Worm (Caenorhabditis elegans) whole organism, L3 larva: ENCODE results near the gene srj-57.

Experiments
- R02D3.7 ChIP-seq: fragments of 150-350 bp; optimal IDR thresholded peaks from 2 replicates; lab custom pipeline; 2014; ENCODE audit warnings: missing biosample characterization, missing genetic modification characterization
- ZK546.5 ChIP-seq: sonication (generic microtip); optimal IDR thresholded peaks from 2 replicates; lab custom pipeline; 2017; ENCODE audit warnings: missing biosample characterization, missing genetic modification characterization
- ama-1 ChIP-seq: fragments of 150-350 bp; optimal IDR thresholded peaks from 2 replicates; lab custom pipeline; 2018
- ceh-28 ChIP-seq: fragments of 150-350 bp; optimal IDR thresholded peaks from 2 replicates; lab custom pipeline; 2014; ENCODE audit warnings: missing biosample characterization, missing genetic modification reagents, missing genetic modification characterization
- ceh-82 ChIP-seq: fragments of 150-350 bp; optimal IDR thresholded peaks from 2 replicates; lab custom pipeline; 2014; ENCODE audit warnings: missing biosample characterization, missing genetic modification characterization
- daf-12 ChIP-seq: fragments of 150-350 bp; optimal IDR thresholded peaks from 2 replicates; lab custom pipeline; 2014; ENCODE audit warnings: missing biosample characterization, missing genetic modification reagents, missing genetic modification characterization
- egl-27 ChIP-seq: sonication (generic microtip); optimal IDR thresholded peaks from 4 replicates; lab custom pipeline; 2017; ENCODE audit warnings: missing biosample characterization, missing genetic modification reagents, missing genetic modification characterization
- egl-5 ChIP-seq: fragments of 150-350 bp; optimal IDR thresholded peaks from 2 replicates; lab custom pipeline; 2017; ENCODE audit warnings: missing biosample characterization, missing genetic modification reagents, missing genetic modification characterization, inconsistent platforms
- elt-1 ChIP-seq: fragments of 150-350 bp; optimal IDR thresholded peaks from 2 replicates; lab custom pipeline; 2014; ENCODE audit warnings: missing biosample characterization, missing genetic modification characterization
- elt-2 ChIP-seq: sonication (generic microtip); optimal IDR thresholded peaks from 2 replicates; lab custom pipeline; 2016; ENCODE audit warnings: missing genetic modification reagents, mild to moderate bottlenecking, missing genetic modification characterization, missing compliant biosample characterization
- elt-3 ChIP-seq, 3 experiments: fragments of 150-350 bp in 1 of 3; sonication (generic microtip) in 2 of 3; optimal IDR thresholded peaks; 2 replicates in 2 of 3; 4 replicates in 1 of 3; lab custom pipeline; 2014 to 2017; ENCODE audit warnings: missing biosample characterization in 3 of 3, missing genetic modification characterization in 3 of 3
- fkh-10 ChIP-seq: sonication (generic microtip); optimal IDR thresholded peaks from 2 replicates; lab custom pipeline; 2017; ENCODE audit warnings: missing biosample characterization, missing genetic modification reagents, missing genetic modification characterization
- fos-1 ChIP-seq: fragments of 150-350 bp; optimal IDR thresholded peaks from 2 replicates; lab custom pipeline; 2014; ENCODE audit warnings: missing biosample characterization, missing genetic modification characterization
- hmg-11 ChIP-seq: sonication (generic microtip); optimal IDR thresholded peaks from 2 replicates; lab custom pipeline; 2016; ENCODE audit warnings: missing genetic modification characterization, missing compliant biosample characterization
- jun-1 ChIP-seq: fragments of 150-350 bp; optimal IDR thresholded peaks from 2 replicates; lab custom pipeline; 2014; ENCODE audit warnings: missing biosample characterization, missing genetic modification reagents, missing genetic modification characterization
- lin-39 ChIP-seq: fragments of 150-350 bp; optimal IDR thresholded peaks from 2 replicates; lab custom pipeline; 2018; ENCODE audit warnings: missing biosample characterization, missing genetic modification reagents, missing genetic modification characterization
- mml-1 ChIP-seq: fragments of 150-350 bp; sonication (generic microtip); optimal IDR thresholded peaks from 3 replicates; lab custom pipeline; 2014; ENCODE audit warnings: missing biosample characterization, missing genetic modification characterization
- nhr-23 ChIP-seq: fragments of 150-350 bp; optimal IDR thresholded peaks from 2 replicates; lab custom pipeline; 2014; ENCODE audit warnings: missing biosample characterization, missing genetic modification reagents, missing genetic modification characterization
- nhr-76 ChIP-seq: fragments of 150-350 bp; sonication (generic microtip); optimal IDR thresholded peaks from 5 replicates; lab custom pipeline; 2014; ENCODE audit warnings: missing biosample characterization, missing genetic modification characterization
- pqm-1 ChIP-seq: fragments of 150-350 bp; optimal IDR thresholded peaks from 2 replicates; lab custom pipeline; 2017; ENCODE audit warnings: missing biosample characterization, missing genetic modification characterization, inconsistent platforms
- sea-2 ChIP-seq: fragments of 150-350 bp; sonication (generic microtip); optimal IDR thresholded peaks from 4 replicates; lab custom pipeline; 2014; ENCODE audit warnings: missing biosample characterization, missing genetic modification reagents, missing genetic modification characterization
- snpc-4 ChIP-seq: fragments of 150-350 bp; optimal IDR thresholded peaks from 2 replicates; lab custom pipeline; 2014; ENCODE audit warnings: missing biosample characterization, missing genetic modification characterization
- unc-39 ChIP-seq: sonication (generic microtip); optimal IDR thresholded peaks from 4 replicates; lab custom pipeline; 2017; ENCODE audit warnings: missing biosample characterization, missing genetic modification characterization
- unc-62 ChIP-seq: fragments of 150-350 bp; sonication (generic microtip); optimal IDR thresholded peaks from 4 replicates; lab custom pipeline; 2014; ENCODE audit warnings: missing biosample characterization, missing genetic modification reagents, missing genetic modification characterization
- ztf-4 ChIP-seq: fragments of 150-350 bp; optimal IDR thresholded peaks from 2 replicates; lab custom pipeline; 2014; ENCODE audit warnings: missing biosample characterization, missing genetic modification characterization

The srj-57 gene

DNA sequence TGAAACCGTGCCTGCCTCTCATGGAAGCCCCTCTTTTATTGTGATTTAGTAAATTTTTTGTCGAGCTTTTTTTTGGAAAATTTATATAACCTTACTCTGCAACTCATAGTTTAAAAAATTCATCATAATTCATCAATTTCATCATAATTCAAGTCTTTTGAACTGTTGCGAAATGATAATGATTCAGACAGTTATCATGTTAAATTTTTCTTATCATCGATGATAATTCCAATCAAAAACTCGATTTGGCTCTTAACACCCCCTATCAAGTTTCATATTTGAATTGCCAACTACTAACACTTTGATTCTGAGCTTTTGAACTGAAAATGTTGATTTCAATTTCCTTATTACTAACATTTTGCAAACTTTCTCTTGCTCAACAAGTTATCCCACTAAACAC, 45.2 kb downstream of the srj-57 start, which contains the start of gene F54E2.1:
F54E2.1 (plus strand) TSS at position 235 of the 400 bp plus-strand sequence.
- TF ChIP-seq jun-1 (tag; lab: Kevin White, UChicago) (no peak), egl-5 (tag; lab: Kevin White, UChicago) (no peak), egl-27 (tag; lab: Kevin White, UChicago) (no peak), ceh-28 (tag; lab: Kevin White, UChicago) (no peak), unc-39 (tag; lab: Kevin White, UChicago) (no peak), ZK546.5 (tag; lab: Kevin White, UChicago) (no peak), ama-1 (lab: Kevin White, UChicago) (no peak), nhr-23 (no peak), elt-2 (tag; lab: Kevin White, UChicago) (peak; percentile 95), unc-62 (no peak), hmg-11 (no peak), pqm-1 (tag; lab: Kevin White, UChicago) (peak; percentile 94), fos-1 (tag; lab: Kevin White, UChicago) (peak; percentile 64), daf-12 (tag; lab: Kevin White, UChicago) (no peak)
- TF ChIP-seq, all 47 proteins: peak for 3

DNA sequence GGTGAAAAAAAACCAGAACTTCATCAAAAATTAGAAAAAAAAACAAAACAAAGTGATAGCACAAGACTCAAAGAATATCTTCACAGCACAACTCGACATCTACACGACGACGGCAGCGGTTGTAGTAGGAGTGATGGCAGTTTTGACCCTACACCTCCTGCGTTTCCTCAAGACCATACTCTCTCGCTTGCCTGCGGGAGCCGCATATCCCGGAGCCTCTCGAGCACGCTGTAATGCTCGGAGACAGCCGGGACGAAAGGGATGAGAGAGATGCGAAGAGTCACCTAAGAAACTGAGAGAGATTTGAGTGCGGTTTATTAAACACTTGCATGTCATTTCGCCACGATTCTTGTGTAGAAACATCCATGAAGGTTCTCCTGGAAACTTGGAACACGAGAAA, 45.9 kb downstream of the srj-57 start:
- no peak for TF ChIP-seq snpc-4 (tag; lab: Kevin White, UChicago)
- TF ChIP-seq sea-2 (GFP tag; lab: Kevin White, UChicago): no peak
- TF ChIP-seq R02D3.7 (tag; lab: Kevin White, UChicago): no peak
- TF ChIP-seq elt-3 (tag; optimal IDR thresholded peaks at IDR 0.05; lab: Kevin White, UChicago): no peak
- TF ChIP-seq fkh-10 (GFP tag; lab: Kevin White, UChicago): no peak
- TF ChIP-seq nhr-76 (tag; lab: Kevin White, UChicago): no peak
- TF ChIP-seq ceh-82 (tag; lab: Kevin White, UChicago): no peak
- no peak for TF ChIP-seq lin-39 (tag; lab: Kevin White, UChicago)
- TF ChIP-seq mml-1 (tag; lab: Kevin White, UChicago): no peak
- no peak for TF ChIP-seq ztf-4
- no peak for TF ChIP-seq elt-1 (tag; lab: Kevin White, UChicago)

DNA sequence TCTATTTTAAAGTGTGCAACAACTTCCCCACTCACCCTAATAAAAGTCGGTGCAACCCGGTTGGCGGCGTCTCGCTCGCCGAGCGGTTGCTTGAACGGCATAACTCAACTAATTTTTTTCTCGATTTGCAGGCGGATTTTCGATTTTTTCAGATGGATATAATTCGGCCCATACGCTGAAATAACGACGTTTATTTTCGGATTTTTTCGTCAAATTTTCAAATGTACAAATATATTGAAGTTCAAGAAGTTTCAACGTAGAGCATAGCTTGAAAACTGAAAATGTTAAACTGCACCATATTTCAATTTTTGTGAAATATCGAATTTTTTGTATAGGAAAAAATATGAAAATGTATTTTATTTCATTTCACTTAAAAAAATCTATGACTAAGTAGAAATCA, 47.6 kb downstream of the srj-57 start, which contains the start of gene ketn-1:
ketn-1 (minus strand) TSS at position 101 of the 400 bp plus-strand sequence.
- no peak for TF ChIP-seq lin-39 (tag; lab: Kevin White, UChicago)
- TF ChIP-seq elt-1 (tag; lab: Kevin White, UChicago): no peak
- no peak for TF ChIP-seq nhr-76 (tag; lab: Kevin White, UChicago)
- no peak for TF ChIP-seq unc-62
